Worm (Caenorhabditis elegans) whole organism, L1 larva: ENCODE results near the gene Y46E12A.5.

ENCODE experiments used
- efl-1 ChIP-seq, 4 experiments: fragments of 150-350 bp; optimal IDR thresholded peaks in 3 of 4; peaks in 1 of 4; 1 replicate in 1 of 4; 2 replicates in 3 of 4; lab custom pipeline; 2014; ENCODE audit warnings: missing biosample characterization in 2 of 4, missing genetic modification characterization in 2 of 4, missing genetic modification reagents in 2 of 4
- efl-3 ChIP-seq: fragments of 200-800 bp; sonication (Bioruptor generic); optimal IDR thresholded peaks from 2 replicates; lab custom pipeline; 2018; ENCODE audit warnings: mild to moderate bottlenecking, missing genetic modification characterization, missing compliant biosample characterization
- nhr-11 ChIP-seq: fragments of 150-350 bp; optimal IDR thresholded peaks from 2 replicates; lab custom pipeline; 2014; ENCODE audit warnings: missing biosample characterization, missing genetic modification characterization
- nhr-12 ChIP-seq: sonication (generic microtip); optimal IDR thresholded peaks from 2 replicates; lab custom pipeline; 2017; ENCODE audit warnings: missing biosample characterization, missing genetic modification characterization
- nhr-28 ChIP-seq: fragments of 150-350 bp; optimal IDR thresholded peaks from 2 replicates; lab custom pipeline; 2014; ENCODE audit warnings: missing biosample characterization, missing genetic modification characterization

- TF ChIP-seq nhr-12 (tag; lab: Kevin White, UChicago) = no peak
- TF ChIP-seq efl-1 (optimal IDR thresholded peaks at IDR 0.05; lab: Kevin White, UChicago) = no peak
- TF ChIP-seq efl-1 (GFP tag; optimal IDR thresholded peaks at IDR 0.05 in 1 of 2; lab: Kevin White, UChicago) = no peak
- no peak for TF ChIP-seq nhr-28 (tag; lab: Kevin White, UChicago)
- TF ChIP-seq nhr-11 (tag; lab: Kevin White, UChicago) = no peak
- no peak for TF ChIP-seq efl-3 (GFP tag; lab: Kevin White, UChicago)
These were observed 33.9 kb upstream of the Y46E12A.5 start for ce11 chrIII:1791949-1792348.
